Worm (Caenorhabditis elegans): ENCODE results near the gene fbxa-42.

The fbxa-42 gene

DNA sequence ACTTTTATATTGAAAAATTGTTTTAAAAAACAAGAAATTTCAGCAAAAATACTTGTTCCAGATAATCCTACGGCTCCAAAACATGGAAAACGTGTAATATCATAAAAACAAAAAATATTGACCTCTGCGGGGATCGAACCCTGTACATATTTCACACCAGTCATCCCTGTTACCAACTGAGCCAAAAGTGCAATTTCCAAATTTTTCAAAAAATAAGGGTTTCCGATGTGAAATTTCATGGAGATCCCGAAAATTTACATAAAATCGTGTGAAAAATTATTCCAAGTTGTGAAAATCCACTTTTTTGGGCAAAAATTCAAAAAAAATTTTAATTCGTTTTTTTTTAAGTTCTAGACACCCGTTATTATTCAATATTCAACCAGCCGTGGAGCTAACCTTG, 42.9 kb upstream of the fbxa-42 start:
- TF ChIP-seq npax-4 (tag; optimal IDR thresholded peaks at IDR 0.05), result no peak
- no peak for TF ChIP-seq hlh-6 (tag; optimal IDR thresholded peaks at IDR 0.05)
- TF ChIP-seq tbx-7 (tag; optimal IDR thresholded peaks at IDR 0.05), result no peak
- no peak for TF ChIP-seq hlh-30 (tag; optimal IDR thresholded peaks at IDR 0.05; ENCODE audit: insufficient read depth)
- no peak for TF ChIP-seq ceh-24 (tag; optimal IDR thresholded peaks at IDR 0.05)
- no peak for TF ChIP-seq ceh-9 (tag; optimal IDR thresholded peaks at IDR 0.05)
- no peak for TF ChIP-seq pha-2 (tag; optimal IDR thresholded peaks at IDR 0.05)
- TF ChIP-seq rnt-1 (tag; optimal IDR thresholded peaks at IDR 0.05), result no peak
- TF ChIP-seq unc-42 (tag; optimal IDR thresholded peaks at IDR 0.05), result no peak
- TF ChIP-seq dmd-4 (tag; optimal IDR thresholded peaks at IDR 0.05; ENCODE audit: borderline replicate concordance), result no peak
- TF ChIP-seq sdc-2 (tag; optimal IDR thresholded peaks at IDR 0.05), result no peak

DNA sequence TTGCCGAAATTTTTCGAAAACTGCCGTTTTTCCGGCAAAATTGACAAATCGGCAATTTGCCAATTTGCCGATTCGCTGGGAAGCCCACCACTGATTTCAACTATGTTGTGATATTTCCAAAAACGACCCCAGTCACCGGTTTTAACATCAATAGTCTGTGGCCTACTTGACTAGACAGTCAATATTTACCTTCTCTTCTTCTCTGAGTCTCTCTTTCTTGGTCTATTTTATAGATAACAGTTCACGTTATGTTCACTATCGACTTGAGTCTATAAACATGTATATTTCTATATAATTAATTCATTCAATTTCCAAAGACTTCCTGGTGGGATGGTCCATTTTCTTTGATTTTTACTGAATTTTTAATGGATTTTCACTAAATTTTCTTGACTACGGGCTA, 33.5 kb upstream of the fbxa-42 start:
- TF ChIP-seq eyg-1 (tag; optimal IDR thresholded peaks at IDR 0.05), result no peak
- TF ChIP-seq elt-2 (tag; optimal IDR thresholded peaks at IDR 0.05), result peak; percentile 48

DNA sequence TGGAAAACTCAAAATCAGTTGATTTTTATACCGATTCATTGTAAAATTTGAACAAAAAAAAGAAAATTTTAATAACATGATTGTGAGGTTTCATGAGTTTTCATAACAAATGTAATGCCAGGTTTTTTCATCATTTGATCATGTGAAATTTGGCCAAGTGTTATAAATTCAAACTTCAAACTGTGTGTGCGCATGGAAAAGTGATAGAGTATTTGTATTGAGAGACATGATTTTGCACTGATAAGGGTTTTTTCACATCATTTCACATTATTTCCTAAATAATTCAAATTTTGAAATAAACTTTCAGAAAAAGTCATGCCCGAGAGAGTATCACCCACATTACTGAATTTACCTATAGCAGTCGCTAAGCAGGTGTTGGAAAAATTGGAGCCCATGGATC, 29.9 kb upstream of the fbxa-42 start, which contains the start of gene fbxa-219:
Gene fbxa-219, plus strand, starts transcription at position 277 of the 400 bp plus-strand sequence.
- no peak for TF ChIP-seq tbx-2 (tag; optimal IDR thresholded peaks at IDR 0.05)
- no peak for TF ChIP-seq nhr-232 (tag; optimal IDR thresholded peaks at IDR 0.05)
- TF ChIP-seq gmeb-2 (tag; optimal IDR thresholded peaks at IDR 0.05), result no peak
- no peak for TF ChIP-seq lin-11 (tag; optimal IDR thresholded peaks at IDR 0.05)
- no peak for TF ChIP-seq zip-5 (tag; optimal IDR thresholded peaks at IDR 0.05)
- no peak for TF ChIP-seq ztf-16 (tag; optimal IDR thresholded peaks at IDR 0.05)
- no peak for TF ChIP-seq sdc-2 (tag; optimal IDR thresholded peaks at IDR 0.05)

DNA sequence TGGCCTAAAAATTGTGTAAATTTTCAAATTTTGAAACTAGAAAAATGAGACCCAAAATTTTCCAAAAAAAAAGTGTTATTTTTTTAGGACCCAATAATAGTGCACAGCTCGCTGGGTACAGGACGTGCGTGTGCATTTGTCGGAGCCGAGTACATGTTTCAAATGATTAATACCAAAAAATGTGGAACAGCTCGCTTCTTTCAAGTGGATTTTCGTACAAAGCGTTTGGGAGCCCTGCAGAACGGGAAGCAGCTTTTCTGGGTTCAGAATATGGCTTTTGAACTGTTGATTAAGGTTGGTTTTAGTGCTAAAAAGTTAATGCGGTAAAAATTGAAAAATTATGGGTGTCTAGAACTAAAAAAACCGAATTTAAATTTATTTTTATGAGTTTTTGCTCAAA, 27.0 kb upstream of the fbxa-42 start:
- TF ChIP-seq ztf-16 (tag; optimal IDR thresholded peaks at IDR 0.05) (no peak), fkh-10 (GFP tag; optimal IDR thresholded peaks at IDR 0.05) (no peak), dmd-4 (tag; optimal IDR thresholded peaks at IDR 0.05; ENCODE audit: borderline replicate concordance) (no peak), ceh-18 (tag; optimal IDR thresholded peaks at IDR 0.05) (no peak)

DNA sequence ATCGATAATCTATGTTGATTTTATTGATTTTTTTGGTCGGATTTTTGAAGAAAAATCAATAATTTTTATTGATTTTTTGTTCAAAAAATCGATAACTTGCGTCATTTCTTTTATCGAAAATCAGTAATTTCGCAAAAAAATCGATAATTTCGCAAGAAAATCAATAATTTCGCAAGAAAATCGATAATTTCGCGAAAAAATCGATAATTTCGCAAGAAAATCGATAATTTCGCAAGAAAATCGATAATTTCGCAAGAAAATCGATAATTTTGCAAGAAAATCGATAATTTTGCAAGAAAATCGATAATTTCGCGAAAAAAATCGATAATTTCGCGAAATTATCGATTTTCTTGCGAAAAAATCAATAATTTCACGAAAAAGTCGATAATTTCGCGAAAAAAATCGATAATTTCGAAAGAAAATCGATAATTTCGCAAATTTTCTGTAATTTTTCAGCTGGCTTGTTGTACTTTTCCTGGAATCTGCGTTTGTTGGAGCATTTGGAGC, 22.1 kb upstream of the fbxa-42 start:
- no peak for TF ChIP-seq gmeb-2 (tag; optimal IDR thresholded peaks at IDR 0.05)
- TF ChIP-seq ceh-48 (tag; optimal IDR thresholded peaks at IDR 0.05), result peak; percentile 92

DNA sequence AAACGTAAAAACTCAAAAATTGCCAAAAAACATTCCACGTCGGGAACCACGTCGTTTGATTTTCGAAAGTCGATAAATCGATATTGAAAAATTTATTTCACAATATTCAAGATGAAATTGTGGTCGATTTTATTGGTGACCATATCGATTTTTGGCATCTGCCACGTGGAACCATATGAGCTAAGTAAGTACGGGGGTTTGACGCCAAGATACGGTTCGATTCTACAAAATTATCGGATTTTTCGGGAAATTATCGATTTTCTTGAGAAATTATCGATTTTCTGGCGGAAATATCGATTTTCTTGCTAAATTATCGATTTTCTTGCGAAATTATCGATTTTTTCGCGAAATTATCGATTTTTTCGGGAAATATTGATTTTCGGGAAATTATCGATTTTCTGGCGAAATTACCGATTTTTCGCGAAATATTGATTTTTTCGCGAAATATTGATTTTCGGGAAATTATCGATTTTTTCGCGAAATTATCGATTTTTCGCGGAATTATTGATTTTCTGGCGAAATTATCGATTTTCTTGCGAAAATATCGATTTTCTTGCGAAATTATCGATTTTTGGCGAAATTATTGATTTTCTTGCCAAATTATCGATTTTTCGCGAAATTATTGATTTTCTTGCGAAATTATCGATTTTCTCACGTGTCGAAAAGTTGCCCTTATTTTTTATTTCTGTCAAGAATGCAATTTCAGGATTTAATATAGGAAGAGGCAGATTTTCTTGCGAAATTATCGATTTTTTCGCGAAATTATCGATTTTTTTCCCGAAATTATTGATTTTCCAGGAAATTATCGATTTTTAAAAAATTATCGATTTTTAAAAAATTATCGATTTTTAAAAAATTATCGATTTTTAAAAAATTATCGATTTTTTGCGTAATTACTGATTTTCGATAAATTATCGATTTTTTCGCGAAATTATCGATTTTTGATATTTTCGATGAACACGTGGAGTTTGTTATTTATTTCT, 21.0 kb upstream of the fbxa-42 start, which contains the start of gene Y54F10BM.3:
Gene Y54F10BM.3, plus strand, starts transcription at position 51 of the 983 bp plus-strand sequence.
- TF ChIP-seq ceh-48 (tag; optimal IDR thresholded peaks at IDR 0.05), result peak; percentile 98
- TF ChIP-seq che-1 (tag; optimal IDR thresholded peaks at IDR 0.05), result peak; percentile 6
- TF ChIP-seq odd-2 (tag; optimal IDR thresholded peaks at IDR 0.05), result no peak

DNA sequence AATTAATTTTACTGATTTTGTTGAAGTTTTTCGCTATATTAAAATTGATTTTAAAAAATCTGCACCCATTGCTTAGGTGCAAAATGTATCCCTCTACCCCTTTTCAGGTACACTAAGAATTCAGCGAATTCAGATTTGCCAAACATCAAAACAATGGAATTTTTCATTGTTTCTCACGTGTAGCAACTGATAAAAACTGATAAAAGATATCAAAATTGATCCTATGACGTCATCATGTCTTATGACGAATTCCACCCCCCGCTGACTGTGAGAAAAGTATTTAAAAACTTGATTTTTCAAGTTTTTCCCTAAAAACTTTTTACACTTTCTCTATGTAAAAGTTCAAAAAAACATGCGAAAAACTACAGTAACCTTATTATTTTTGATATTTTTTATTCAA, 19.3 kb upstream of the fbxa-42 start, which contains the start of gene Y54F10BM.22:
Gene Y54F10BM.22, plus strand, starts transcription at position 331 of the 400 bp plus-strand sequence.
- TF ChIP-seq pag-3 (tag; optimal IDR thresholded peaks at IDR 0.05; ENCODE audit: borderline replicate concordance) (no peak), pax-1 (tag; optimal IDR thresholded peaks at IDR 0.05) (no peak), pqm-1 (tag; optimal IDR thresholded peaks at IDR 0.05) (no peak), nfya-1 (tag; optimal IDR thresholded peaks at IDR 0.05) (no peak), ceh-2 (tag; optimal IDR thresholded peaks at IDR 0.05) (no peak), hlh-6 (tag; optimal IDR thresholded peaks at IDR 0.05) (no peak), ceh-22 (tag; optimal IDR thresholded peaks at IDR 0.05) (no peak), fax-1 (tag; optimal IDR thresholded peaks at IDR 0.05) (no peak), lim-6 (tag; optimal IDR thresholded peaks at IDR 0.05) (no peak), pha-2 (tag; optimal IDR thresholded peaks at IDR 0.05) (no peak), fkh-10 (GFP tag; optimal IDR thresholded peaks at IDR 0.05) (no peak), elt-2 (tag; optimal IDR thresholded peaks at IDR 0.05) (no peak)

Data from whole organism, late embryonic.